Worm (Caenorhabditis elegans) whole organism, L2 larva: ENCODE results near the gene ttr-7.
A peak's percentile ranks its signal among the peaks of the same experiment; 100 is the strongest.

Experiments used
- C34F6.9 ChIP-seq: fragments of 150-350 bp; optimal IDR thresholded peaks from 2 replicates; lab custom pipeline; 2014; ENCODE audit warnings: missing biosample characterization, missing genetic modification characterization
- F13H6.1 ChIP-seq: sonication (generic microtip); optimal IDR thresholded peaks from 2 replicates; lab custom pipeline; 2016; ENCODE audit warnings: missing genetic modification characterization, missing compliant biosample characterization
- R02D3.7 ChIP-seq: fragments of 150-350 bp; optimal IDR thresholded peaks from 2 replicates; lab custom pipeline; 2014; ENCODE audit warnings: missing biosample characterization, missing genetic modification characterization
- ZK546.5 ChIP-seq: sonication (generic microtip); optimal IDR thresholded peaks from 2 replicates; lab custom pipeline; 2017; ENCODE audit warnings: missing biosample characterization, missing genetic modification characterization
- alr-1 ChIP-seq: fragments of 150-350 bp; optimal IDR thresholded peaks from 2 replicates; lab custom pipeline; 2014; ENCODE audit warnings: missing biosample characterization, missing genetic modification characterization
- aly-2 ChIP-seq: fragments of 150-350 bp; optimal IDR thresholded peaks from 2 replicates; lab custom pipeline; 2014; ENCODE audit warnings: missing biosample characterization, missing genetic modification characterization
- ama-1 ChIP-seq: fragments of 150-350 bp; optimal IDR thresholded peaks from 2 replicates; lab custom pipeline; 2018; ENCODE audit warnings: inconsistent platforms
- blmp-1 ChIP-seq: sonication (generic microtip); optimal IDR thresholded peaks from 2 replicates; lab custom pipeline; 2017; ENCODE audit warnings: missing genetic modification characterization, mild to moderate bottlenecking, missing compliant biosample characterization, antibody characterized with exemption, moderate library complexity; ENCODE audit not compliant: insufficient read depth
- crh-2 ChIP-seq: sonication (generic microtip); optimal IDR thresholded peaks from 2 replicates; lab custom pipeline; 2017; ENCODE audit warnings: missing biosample characterization, missing genetic modification characterization
- egl-27 ChIP-seq: sonication (generic microtip); optimal IDR thresholded peaks from 3 replicates; lab custom pipeline; 2017; ENCODE audit warnings: missing biosample characterization, missing genetic modification reagents, missing genetic modification characterization
- elt-1 ChIP-seq: fragments of 150-350 bp; optimal IDR thresholded peaks from 2 replicates; lab custom pipeline; 2014; ENCODE audit warnings: missing biosample characterization, missing genetic modification characterization
- fos-1 ChIP-seq: fragments of 150-350 bp; optimal IDR thresholded peaks from 2 replicates; lab custom pipeline; 2014; ENCODE audit warnings: missing biosample characterization, missing genetic modification characterization
- gmeb-1 ChIP-seq: fragments of 150-350 bp; optimal IDR thresholded peaks from 2 replicates; lab custom pipeline; 2014; ENCODE audit warnings: missing biosample characterization, missing genetic modification characterization
- lin-13 ChIP-seq: fragments of 150-350 bp; optimal IDR thresholded peaks from 2 replicates; lab custom pipeline; 2014; ENCODE audit warnings: missing biosample characterization, missing genetic modification reagents, missing genetic modification characterization
- lin-39 ChIP-seq: fragments of 150-350 bp; optimal IDR thresholded peaks from 2 replicates; lab custom pipeline; 2014; ENCODE audit warnings: missing biosample characterization, missing genetic modification reagents, missing genetic modification characterization
- lsy-2 ChIP-seq, 2 experiments: fragments of 150-350 bp in 1 of 2; sonication (generic microtip) in 1 of 2; optimal IDR thresholded peaks; 2 replicates each; lab custom pipeline; 2014 to 2017; ENCODE audit warnings: missing biosample characterization in 2 of 2, missing genetic modification characterization in 2 of 2
- mab-5 ChIP-seq: fragments of 150-350 bp; optimal IDR thresholded peaks from 2 replicates; lab custom pipeline; 2014; ENCODE audit warnings: missing biosample characterization, missing genetic modification characterization
- mdl-1 ChIP-seq, 2 experiments: fragments of 150-350 bp in 1 of 2; sonication (generic microtip) in 1 of 2; optimal IDR thresholded peaks; 2 replicates each; lab custom pipeline; 2017; ENCODE audit warnings: missing biosample characterization in 2 of 2, missing genetic modification characterization in 2 of 2
- nhr-12 ChIP-seq: fragments of 150-350 bp; optimal IDR thresholded peaks from 2 replicates; lab custom pipeline; 2014; ENCODE audit warnings: missing biosample characterization, missing genetic modification characterization
- nhr-129 ChIP-seq: fragments of 150-350 bp; optimal IDR thresholded peaks from 2 replicates; lab custom pipeline; 2014; ENCODE audit warnings: missing biosample characterization, missing genetic modification characterization
- nhr-21 ChIP-seq: fragments of 150-350 bp; optimal IDR thresholded peaks from 2 replicates; lab custom pipeline; 2014; ENCODE audit warnings: missing biosample characterization, missing genetic modification characterization
- nhr-23 ChIP-seq: fragments of 150-350 bp; optimal IDR thresholded peaks from 2 replicates; lab custom pipeline; 2014; ENCODE audit warnings: missing biosample characterization, missing genetic modification reagents, missing genetic modification characterization
- nhr-237 ChIP-seq: fragments of 150-350 bp; optimal IDR thresholded peaks from 2 replicates; lab custom pipeline; 2014; ENCODE audit warnings: missing biosample characterization, missing genetic modification characterization
- nhr-25 ChIP-seq: fragments of 150-350 bp; sonication (generic microtip); optimal IDR thresholded peaks from 3 replicates; lab custom pipeline; 2014; ENCODE audit warnings: missing biosample characterization, missing genetic modification characterization
- peb-1 ChIP-seq: fragments of 150-350 bp; optimal IDR thresholded peaks from 2 replicates; lab custom pipeline; 2014; ENCODE audit warnings: missing biosample characterization, missing genetic modification characterization
- sem-4 ChIP-seq: fragments of 150-350 bp; optimal IDR thresholded peaks from 2 replicates; lab custom pipeline; 2014; ENCODE audit warnings: missing biosample characterization, missing genetic modification reagents, missing genetic modification characterization
- sma-3 ChIP-seq: sonication (generic microtip); optimal IDR thresholded peaks from 2 replicates; lab custom pipeline; 2016; ENCODE audit warnings: missing genetic modification reagents, missing genetic modification characterization, missing compliant biosample characterization
- sma-9 ChIP-seq, 2 experiments: fragments of 150-350 bp in 1 of 2; sonication (generic microtip) in 1 of 2; optimal IDR thresholded peaks; 2 replicates each; lab custom pipeline; 2014 to 2016; ENCODE audit warnings: missing genetic modification characterization in 2 of 2, mild to moderate bottlenecking in 1 of 2, missing biosample characterization in 1 of 2, missing compliant biosample characterization in 1 of 2, missing genetic modification reagents in 1 of 2, moderate library complexity in 1 of 2
- unc-55 ChIP-seq: fragments of 150-350 bp; sonication (generic microtip); optimal IDR thresholded peaks from 3 replicates; lab custom pipeline; 2014; ENCODE audit warnings: missing biosample characterization, missing genetic modification reagents, missing genetic modification characterization
- ztf-1 ChIP-seq: fragments of 200-800 bp; sonication (Bioruptor generic); conservative IDR thresholded peaks from 2 replicates; pipeline ENCODE4 v1.3.6; 2022; ENCODE audit warnings: missing genetic modification characterization, missing compliant biosample characterization
- ztf-11 ChIP-seq: sonication (generic microtip); optimal IDR thresholded peaks from 2 replicates; lab custom pipeline; 2017; ENCODE audit warnings: missing biosample characterization, missing genetic modification characterization
- ztf-4 ChIP-seq: fragments of 150-350 bp; optimal IDR thresholded peaks from 2 replicates; lab custom pipeline; 2014; ENCODE audit warnings: missing biosample characterization, missing genetic modification characterization

The ttr-7 gene

ce11 chrIII:626091-626490 lies 20.3 kb downstream of the ttr-7 start:
- TF ChIP-seq R02D3.7 (tag; lab: Kevin White, UChicago): no peak
- no peak for TF ChIP-seq nhr-25 (tag; lab: Kevin White, UChicago)
- no peak for TF ChIP-seq nhr-12 (tag; lab: Kevin White, UChicago)
- TF ChIP-seq egl-27 (tag; lab: Kevin White, UChicago): no peak
- no peak for TF ChIP-seq ztf-4 (tag; lab: Kevin White, UChicago)
- no peak for TF ChIP-seq ztf-11 (tag; lab: Kevin White, UChicago)
- no peak for TF ChIP-seq F13H6.1 (tag; lab: Kevin White, UChicago)
- TF ChIP-seq sma-3: no peak
- no peak for TF ChIP-seq ama-1 (lab: Kevin White, UChicago)
- TF ChIP-seq nhr-237: no peak
- TF ChIP-seq lin-39 (tag; lab: Kevin White, UChicago): no peak
- TF ChIP-seq sma-9 (GFP tag; optimal IDR thresholded peaks at IDR 0.05; lab: Kevin White, UChicago): no peak
- no peak for TF ChIP-seq sma-9 (tag; optimal IDR thresholded peaks at IDR 0.05; lab: Kevin White, UChicago)
- TF ChIP-seq gmeb-1: no peak
- TF ChIP-seq blmp-1: no peak
- no peak for TF ChIP-seq lin-13
- TF ChIP-seq peb-1: no peak
- TF ChIP-seq nhr-23: no peak

ce11 chrIII:627838-628237 lies 22.0 kb downstream of the ttr-7 start, which contains the start of gene T19C3.5:
Gene T19C3.5, minus strand, starts transcription at chrIII:627938.
- TF ChIP-seq lin-39 (tag; lab: Kevin White, UChicago): no peak
- TF ChIP-seq egl-27 (tag; lab: Kevin White, UChicago): no peak
- no peak for TF ChIP-seq fos-1 (tag; lab: Kevin White, UChicago)
- no peak for TF ChIP-seq R02D3.7 (tag; lab: Kevin White, UChicago)
- TF ChIP-seq sem-4 (tag; lab: Kevin White, UChicago): no peak
- no peak for TF ChIP-seq alr-1 (tag; lab: Kevin White, UChicago)
- no peak for TF ChIP-seq mab-5 (tag; lab: Kevin White, UChicago)
- no peak for TF ChIP-seq nhr-21 (tag; lab: Kevin White, UChicago)
- no peak for TF ChIP-seq nhr-25 (tag; lab: Kevin White, UChicago)
- no peak for TF ChIP-seq elt-1 (tag; lab: Kevin White, UChicago)
- TF ChIP-seq aly-2: no peak
- no peak for TF ChIP-seq blmp-1
- TF ChIP-seq ZK546.5 (tag; lab: Kevin White, UChicago): no peak

- TF ChIP-seq lin-13: no peak
- TF ChIP-seq F13H6.1 (tag; lab: Kevin White, UChicago): no peak
- no peak for TF ChIP-seq ztf-1 (GFP tag; lab: Robert Waterston, UW)
- no peak for TF ChIP-seq mdl-1 (tag; optimal IDR thresholded peaks at IDR 0.05; lab: Kevin White, UChicago)
- TF ChIP-seq sma-3: no peak
- no peak for TF ChIP-seq ama-1 (lab: Kevin White, UChicago)
Measured at ce11 chrIII:631421-631820, 25.6 kb downstream of the ttr-7 start, which contains the start of gene T19C3.6. Gene T19C3.6, minus strand, starts transcription at chrIII:631521.

ce11 chrIII:634618-635017 lies 28.8 kb downstream of the ttr-7 start, which contains the start of gene fem-2:
Gene fem-2, minus strand, starts transcription at chrIII:634626.
- peak; percentile 13 for TF ChIP-seq nhr-25 (tag; lab: Kevin White, UChicago)
- no peak for TF ChIP-seq mab-5 (tag; lab: Kevin White, UChicago)
- TF ChIP-seq crh-2 (tag; lab: Kevin White, UChicago): peak; percentile 18
- TF ChIP-seq C34F6.9: peak; percentile 70
- TF ChIP-seq elt-1 (tag; lab: Kevin White, UChicago): no peak
- TF ChIP-seq aly-2: no peak
- peak; percentile 33 for TF ChIP-seq gmeb-1
- no peak for TF ChIP-seq lin-39 (tag; lab: Kevin White, UChicago)
- peak; percentile 42 to 44 for TF ChIP-seq lsy-2 (tag; optimal IDR thresholded peaks at IDR 0.05; lab: Kevin White, UChicago)
- peak; percentile 41 for TF ChIP-seq unc-55 (GFP tag; lab: Kevin White, UChicago)
- no peak for TF ChIP-seq nhr-129
- TF ChIP-seq blmp-1: no peak

- TF ChIP-seq unc-55 (GFP tag; lab: Kevin White, UChicago): no peak
- no peak for TF ChIP-seq sma-3
- no peak for TF ChIP-seq nhr-129
Measured at ce11 chrIII:636067-636466, 30.3 kb downstream of the ttr-7 start, which contains the start of gene T19C3.7. Gene T19C3.7, minus strand, starts transcription at chrIII:636167.
